Fruit fly (Drosophila melanogaster) whole organism, adult: ENCODE measurements around the gene CG15922.

ENCODE experiments used
- CG11617 ChIP-seq: fragments of 200-800 bp; sonication (Bioruptor generic); optimal IDR thresholded peaks from 2 replicates; lab custom pipeline; 2017; ENCODE audit warnings: mild to moderate bottlenecking, missing biosample characterization, missing genetic modification reagents, missing genetic modification characterization
- CG14711 ChIP-seq: fragments of 200-800 bp; sonication (Bioruptor generic); optimal IDR thresholded peaks from 2 replicates; lab custom pipeline; 2018; ENCODE audit warnings: missing biosample characterization, mild to moderate bottlenecking, missing genetic modification characterization, moderate library complexity
- CG1620 ChIP-seq: fragments of 200-800 bp; sonication (Bioruptor generic); optimal IDR thresholded peaks from 2 replicates; lab custom pipeline; 2016; ENCODE audit warnings: missing biosample characterization, missing genetic modification characterization
- CG33017 ChIP-seq: fragments of 200-800 bp; sonication (Bioruptor generic); optimal IDR thresholded peaks from 2 replicates; lab custom pipeline; 2018; ENCODE audit warnings: missing biosample characterization, mild to moderate bottlenecking, missing genetic modification characterization, moderate library complexity
- Crg-1 ChIP-seq: fragments of 200-800 bp; sonication (Bioruptor generic); optimal IDR thresholded peaks from 2 replicates; lab custom pipeline; 2016; ENCODE audit warnings: missing biosample characterization, missing genetic modification characterization
- bab1 ChIP-seq: fragments of 200-800 bp; sonication (Bioruptor generic); optimal IDR thresholded peaks from 3 replicates; lab custom pipeline; 2019; ENCODE audit warnings: missing biosample characterization, mild to moderate bottlenecking, missing genetic modification characterization, moderate library complexity
- cic ChIP-seq: fragments of 200-800 bp; sonication (Bioruptor generic); optimal IDR thresholded peaks from 2 replicates; lab custom pipeline; 2017; ENCODE audit warnings: missing biosample characterization, mild to moderate bottlenecking, missing genetic modification characterization, moderate library complexity
- tj ChIP-seq: fragments of 200-800 bp; sonication (Bioruptor generic); optimal IDR thresholded peaks from 3 replicates; lab custom pipeline; 2017; ENCODE audit warnings: missing biosample characterization, mild to moderate bottlenecking, missing genetic modification characterization, moderate library complexity

DNA sequence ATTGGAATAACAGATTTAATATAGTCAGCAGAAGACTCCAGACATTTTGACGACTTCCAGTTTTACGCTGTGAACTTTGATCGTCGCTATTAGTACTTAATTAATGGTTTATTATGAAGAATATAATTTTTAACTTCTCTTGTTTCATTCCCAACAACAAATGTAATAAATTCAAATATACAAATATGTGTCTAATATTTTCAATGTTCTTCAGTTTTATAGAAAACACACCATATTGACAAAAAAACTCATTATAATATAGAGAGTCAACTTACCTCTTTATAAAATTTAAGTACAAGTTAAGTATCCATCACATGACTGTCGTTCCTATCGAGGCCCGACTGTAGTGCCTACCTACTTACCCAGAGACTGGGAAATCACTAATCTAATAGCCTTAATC lies 13.2 kb upstream of the CG15922 start:
- TF ChIP-seq CG1620 (no peak), bab1 (GFP tag; lab: Kevin White, UChicago) (no peak), CG33017 (tag; lab: Kevin White, UChicago) (no peak), Crg-1 (GFP tag; lab: Kevin White, UChicago) (no peak), CG11617 (GFP tag; lab: Kevin White, UChicago) (no peak), tj (GFP tag; lab: Kevin White, UChicago) (no peak), cic (no peak), CG14711 (no peak)
